Fruit fly (Drosophila melanogaster) whole organism, embryonic: Measurements from ENCODE around the gene CG11672.
A peak's percentile ranks its signal among the peaks of the same experiment; 100 is the strongest.

Source experiments
- Bteb2 ChIP-seq: fragments of 200-800 bp; sonication (Bioruptor generic); optimal IDR thresholded peaks from 2 replicates; lab custom pipeline; 2016; ENCODE audit warnings: missing biosample characterization, missing genetic modification characterization
- CG10462 ChIP-seq: fragments of 200-800 bp; sonication (Bioruptor generic); optimal IDR thresholded peaks from 2 replicates; lab custom pipeline; 2016; ENCODE audit warnings: missing biosample characterization, missing genetic modification characterization
- CG11085 ChIP-seq: fragments of 200-800 bp; sonication (Bioruptor generic); IDR thresholded peaks from 2 replicates; pipeline ENCODE4 v1.3.6; 2022; ENCODE audit warnings: missing biosample characterization, missing genetic modification characterization
- CG11456 ChIP-seq: fragments of 200-800 bp; sonication (Bioruptor generic); IDR thresholded peaks from 3 replicates; pipeline ENCODE4 v1.3.6; 2022; ENCODE audit warnings: missing biosample characterization, missing genetic modification characterization
- CG12299 ChIP-seq: fragments of 200-800 bp; sonication (Bioruptor generic); optimal IDR thresholded peaks from 2 replicates; lab custom pipeline; 2018; ENCODE audit warnings: missing biosample characterization, mild to moderate bottlenecking, missing genetic modification characterization
- CG1233 ChIP-seq: fragments of 200-800 bp; sonication (Bioruptor generic); optimal IDR thresholded peaks from 4 replicates; lab custom pipeline; 2018; ENCODE audit warnings: missing biosample characterization, mild to moderate bottlenecking, missing genetic modification characterization
- CG14014 ChIP-seq: fragments of 200-800 bp; sonication (Bioruptor generic); IDR thresholded peaks from 2 replicates; pipeline ENCODE4 v1.3.6; 2022; ENCODE audit warnings: missing biosample characterization, missing genetic modification characterization
- CG14050 ChIP-seq: fragments of 200-800 bp; sonication (Bioruptor generic); IDR thresholded peaks from 3 replicates; pipeline ENCODE4 v1.3.6; 2022; ENCODE audit warnings: missing biosample characterization, missing genetic modification characterization
- CG15601 ChIP-seq: fragments of 200-800 bp; sonication (Bioruptor generic); optimal IDR thresholded peaks from 3 replicates; lab custom pipeline; 2019; ENCODE audit warnings: missing biosample characterization, mild to moderate bottlenecking, missing genetic modification characterization, moderate library complexity
- CG15696 ChIP-seq: fragments of 200-800 bp; sonication (Bioruptor generic); optimal IDR thresholded peaks from 2 replicates; lab custom pipeline; 2019; ENCODE audit warnings: missing biosample characterization, mild to moderate bottlenecking, missing genetic modification characterization, moderate library complexity
- CG16815 ChIP-seq: fragments of 200-800 bp; sonication (Bioruptor generic); optimal IDR thresholded peaks from 3 replicates; lab custom pipeline; 2017; ENCODE audit warnings: missing biosample characterization, mild to moderate bottlenecking, missing genetic modification characterization
- CG17186 ChIP-seq: fragments of 200-800 bp; sonication (Bioruptor generic); optimal IDR thresholded peaks from 3 replicates; lab custom pipeline; 2017; ENCODE audit warnings: missing biosample characterization, missing genetic modification reagents, missing genetic modification characterization
- CG17612 ChIP-seq: fragments of 200-800 bp; sonication (Bioruptor generic); IDR thresholded peaks from 2 replicates; pipeline ENCODE4 v1.3.6; 2022; ENCODE audit warnings: missing biosample characterization, missing genetic modification characterization
- CG1792 ChIP-seq: fragments of 200-800 bp; sonication (Bioruptor generic); optimal IDR thresholded peaks from 2 replicates; lab custom pipeline; 2016; ENCODE audit warnings: missing biosample characterization, missing genetic modification characterization
- CG18262 ChIP-seq: fragments of 200-800 bp; optimal IDR thresholded peaks from 3 replicates; lab custom pipeline; 2019; ENCODE audit warnings: missing biosample characterization, mild to moderate bottlenecking, missing genetic modification characterization, moderate library complexity
- CG30020 ChIP-seq: fragments of 200-800 bp; optimal IDR thresholded peaks from 2 replicates; lab custom pipeline; 2019; ENCODE audit warnings: missing biosample characterization, mild to moderate bottlenecking, missing genetic modification characterization, moderate library complexity
- CG31365 ChIP-seq: fragments of 200-800 bp; sonication (Bioruptor generic); optimal IDR thresholded peaks from 2 replicates; lab custom pipeline; 2018; ENCODE audit warnings: missing biosample characterization, mild to moderate bottlenecking, missing genetic modification characterization
- CG31441 ChIP-seq: fragments of 200-800 bp; sonication (Bioruptor generic); IDR thresholded peaks from 2 replicates; pipeline ENCODE4 v1.3.6; 2022; ENCODE audit warnings: missing biosample characterization, missing genetic modification characterization
- CG32772 ChIP-seq: fragments of 200-800 bp; sonication (Bioruptor generic); IDR thresholded peaks from 2 replicates; pipeline ENCODE4 v1.3.6; 2022; ENCODE audit warnings: missing biosample characterization, missing genetic modification characterization
- CG34422 ChIP-seq: fragments of 200-800 bp; sonication (Bioruptor generic); IDR thresholded peaks from 3 replicates; pipeline ENCODE4 v1.3.6; 2022; ENCODE audit warnings: missing biosample characterization, missing genetic modification characterization
- CG4328 ChIP-seq: fragments of 200-800 bp; sonication (Bioruptor generic); optimal IDR thresholded peaks from 3 replicates; lab custom pipeline; 2017; ENCODE audit warnings: missing biosample characterization, missing genetic modification reagents, missing genetic modification characterization
- CG4404 ChIP-seq: fragments of 200-800 bp; sonication (Bioruptor generic); IDR thresholded peaks from 2 replicates; pipeline ENCODE4 v1.3.6; 2022; ENCODE audit warnings: missing biosample characterization, missing genetic modification characterization
- CG6654 ChIP-seq: fragments of 200-800 bp; sonication (Bioruptor generic); optimal IDR thresholded peaks from 2 replicates; lab custom pipeline; 2017; ENCODE audit warnings: missing biosample characterization, mild to moderate bottlenecking, missing genetic modification characterization
- CG6683 ChIP-seq: fragments of 200-800 bp; sonication (Bioruptor generic); optimal IDR thresholded peaks from 2 replicates; lab custom pipeline; 2017; ENCODE audit warnings: missing biosample characterization, mild to moderate bottlenecking, missing genetic modification characterization, missing genetic modification reagents
- CG7357 ChIP-seq: fragments of 200-800 bp; sonication (Bioruptor generic); IDR thresholded peaks from 3 replicates; pipeline ENCODE4 v1.3.6; 2022; ENCODE audit warnings: missing biosample characterization, missing genetic modification characterization
- CG7987 ChIP-seq: fragments of 200-800 bp; sonication (Bioruptor generic); optimal IDR thresholded peaks from 2 replicates; lab custom pipeline; 2018; ENCODE audit warnings: missing biosample characterization, mild to moderate bottlenecking, missing genetic modification characterization, moderate library complexity
- CG9437 ChIP-seq: fragments of 200-800 bp; sonication (Bioruptor generic); optimal IDR thresholded peaks from 2 replicates; lab custom pipeline; 2018; ENCODE audit warnings: missing biosample characterization, mild to moderate bottlenecking, missing genetic modification characterization
- CG9609 ChIP-seq: fragments of 200-800 bp; sonication (Bioruptor generic); optimal IDR thresholded peaks from 3 replicates; lab custom pipeline; 2016; ENCODE audit warnings: missing biosample characterization, missing genetic modification characterization
- Dll ChIP-seq: fragments of 200-800 bp; sonication (Bioruptor generic); IDR thresholded peaks from 4 replicates; pipeline ENCODE4 v1.3.6; 2022; ENCODE audit warnings: missing biosample characterization, missing genetic modification characterization; ENCODE audit not compliant: partially characterized antibody
- GATAe ChIP-seq: fragments of 200-800 bp; sonication (Bioruptor generic); conservative IDR thresholded peaks from 2 replicates; pipeline ENCODE4 v1.3.6; 2022; ENCODE audit warnings: missing biosample characterization, missing genetic modification characterization
- H2.0 ChIP-seq: fragments of 200-800 bp; sonication (Bioruptor generic); IDR thresholded peaks from 2 replicates; pipeline ENCODE4 v1.3.6; 2022; ENCODE audit warnings: missing biosample characterization, missing genetic modification characterization
- Hand ChIP-seq: fragments of 200-800 bp; sonication (Bioruptor generic); optimal IDR thresholded peaks from 2 replicates; lab custom pipeline; 2017; ENCODE audit warnings: mild to moderate bottlenecking, missing biosample characterization, missing genetic modification reagents, missing genetic modification characterization
- Hey ChIP-seq: fragments of 200-800 bp; sonication (Bioruptor generic); optimal IDR thresholded peaks from 3 replicates; lab custom pipeline; 2018; ENCODE audit warnings: missing biosample characterization, mild to moderate bottlenecking, missing genetic modification characterization
- Meics ChIP-seq: fragments of 200-800 bp; sonication (Bioruptor generic); optimal IDR thresholded peaks from 2 replicates; lab custom pipeline; 2017; ENCODE audit warnings: missing biosample characterization, mild to moderate bottlenecking, missing genetic modification characterization
- NC2α ChIP-seq: fragments of 200-800 bp; sonication (Bioruptor generic); optimal IDR thresholded peaks from 2 replicates; lab custom pipeline; 2016; ENCODE audit warnings: missing biosample characterization, missing genetic modification characterization
- chinmo ChIP-seq: fragments of 200-800 bp; sonication (Bioruptor generic); IDR thresholded peaks from 4 replicates; pipeline ENCODE4 v1.3.6; 2022; ENCODE audit warnings: missing biosample characterization, missing genetic modification characterization; ENCODE audit not compliant: partially characterized antibody
- esg ChIP-seq: fragments of 200-800 bp; sonication (Bioruptor generic); conservative IDR thresholded peaks from 2 replicates; pipeline ENCODE4 v1.3.6; 2022; ENCODE audit warnings: missing biosample characterization, missing genetic modification characterization
- eve ChIP-seq, 2 experiments: fragments of >200 bp; optimal IDR thresholded peaks; 2 replicates each; lab custom pipeline; 2017; ENCODE audit warnings: missing biosample characterization in 2 of 2, missing genetic modification characterization in 2 of 2
- gfzf ChIP-seq: fragments of 200-800 bp; sonication (Bioruptor generic); optimal IDR thresholded peaks from 2 replicates; lab custom pipeline; 2016; ENCODE audit warnings: missing biosample characterization, mild to moderate bottlenecking, missing genetic modification characterization, moderate library complexity
- grau ChIP-seq: fragments of 200-800 bp; optimal IDR thresholded peaks from 3 replicates; lab custom pipeline; 2019; ENCODE audit warnings: missing biosample characterization, mild to moderate bottlenecking, missing genetic modification characterization, moderate library complexity
- gt ChIP-seq: fragments of 200-800 bp; sonication (Bioruptor generic); IDR thresholded peaks from 2 replicates; pipeline ENCODE4 v1.3.6; 2022; ENCODE audit warnings: missing biosample characterization, missing genetic modification characterization
- jing ChIP-seq: fragments of 200-800 bp; sonication (Bioruptor generic); optimal IDR thresholded peaks from 2 replicates; lab custom pipeline; 2018; ENCODE audit warnings: missing biosample characterization, mild to moderate bottlenecking, missing genetic modification characterization
- kay ChIP-seq: fragments of 200-800 bp; sonication (Bioruptor generic); optimal IDR thresholded peaks from 2 replicates; lab custom pipeline; 2016; ENCODE audit warnings: missing biosample characterization, missing genetic modification characterization
- lola ChIP-seq, 3 experiments: fragments of >200 bp in 2 of 3; fragments of 200-800 bp in 1 of 3; sonication (Bioruptor generic) in 1 of 3; optimal IDR thresholded peaks; 2 replicates each; lab custom pipeline; 2017 to 2019; ENCODE audit warnings: missing biosample characterization in 3 of 3, missing genetic modification characterization in 3 of 3, mild to moderate bottlenecking in 1 of 3, moderate library complexity in 1 of 3
- luna ChIP-seq: fragments of 200-800 bp; sonication (Bioruptor generic); optimal IDR thresholded peaks from 2 replicates; lab custom pipeline; 2016; ENCODE audit warnings: missing biosample characterization, missing genetic modification characterization
- nmo ChIP-seq: fragments of 200-800 bp; sonication (Bioruptor generic); optimal IDR thresholded peaks from 2 replicates; lab custom pipeline; 2018; ENCODE audit warnings: missing biosample characterization, mild to moderate bottlenecking, missing genetic modification characterization, moderate library complexity
- pb ChIP-seq: fragments of 200-800 bp; sonication (Bioruptor generic); optimal IDR thresholded peaks from 3 replicates; lab custom pipeline; 2016; ENCODE audit warnings: missing biosample characterization, missing genetic modification characterization
- schlank ChIP-seq: fragments of 200-800 bp; sonication (Bioruptor generic); optimal IDR thresholded peaks from 2 replicates; lab custom pipeline; 2018; ENCODE audit warnings: missing biosample characterization, mild to moderate bottlenecking, missing genetic modification characterization
- trh ChIP-seq: fragments of 200-800 bp; sonication (Bioruptor generic); optimal IDR thresholded peaks from 2 replicates; lab custom pipeline; 2016; ENCODE audit warnings: missing biosample characterization, missing genetic modification characterization

Gene CG11672

DNA sequence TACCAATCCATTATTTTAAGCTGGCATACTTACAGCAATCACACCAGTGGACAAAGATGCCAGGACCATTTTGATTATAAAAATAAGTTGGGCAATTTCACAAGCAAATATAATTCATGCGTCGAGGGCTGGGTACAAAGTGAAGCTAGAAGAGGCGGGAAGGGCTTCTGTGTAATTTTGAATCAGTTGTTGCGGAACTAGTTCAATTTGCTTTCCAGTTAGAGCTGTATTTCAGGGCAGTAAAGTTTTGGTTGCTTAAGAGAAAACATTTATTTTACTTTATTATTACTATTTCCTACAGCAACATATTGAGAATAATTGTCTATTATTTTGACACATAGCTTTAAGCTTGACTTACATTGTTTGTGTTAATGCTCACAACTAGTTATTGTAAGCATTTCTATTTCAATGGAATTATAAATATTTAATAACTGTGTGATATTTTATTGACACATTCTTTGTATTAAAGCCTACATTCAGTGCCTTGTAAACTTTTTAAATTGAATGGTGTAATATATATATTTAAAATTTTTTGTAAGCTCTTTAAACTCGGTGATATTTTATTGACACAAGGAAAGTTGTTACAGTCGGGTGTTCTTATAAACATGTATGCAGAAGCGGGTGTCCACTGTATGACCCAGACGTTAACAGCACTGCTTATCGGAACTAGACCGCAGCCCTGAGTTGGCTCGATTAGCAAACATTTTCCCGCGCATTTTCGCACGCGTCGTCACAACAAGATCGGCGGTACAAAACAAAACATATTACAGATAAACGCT is 25.9 kb downstream of the CG11672 start, which contains the start of the genes RPA1 and Mcm2 (continued):
- TF ChIP-seq CG4328 (GFP tag; lab: Kevin White, UChicago) (peak; percentile 83), CG10462 (GFP tag; lab: Kevin White, UChicago) (peak; percentile 61), CG18262 (peak; percentile 84), CG9437 (GFP tag; lab: Kevin White, UChicago) (peak; percentile 77), CG6683 (peak; percentile 37), CG17612 (no peak), kay (GFP tag; lab: Kevin White, UChicago) (peak; percentile 47), chinmo (GFP tag; lab: Robert Waterston, UW) (no peak), CG7357 (GFP tag; lab: Robert Waterston, UW) (peak; percentile 66; the same call in 2 of the 3 replicates), schlank (tag; lab: Kevin White, UChicago) (peak; percentile 33), Hey (tag; lab: Kevin White, UChicago) (no peak), CG30020 (tag; lab: Kevin White, UChicago) (peak; percentile 70), grau (tag; lab: Kevin White, UChicago) (peak; percentile 98), CG32772 (peak; percentile 70), CG14050 (GFP tag; lab: Robert Waterston, UW) (peak; percentile 23; the same call in 1 of the 3 replicates), CG1792 (GFP tag; lab: Kevin White, UChicago) (peak; percentile 32), GATAe (GFP tag; lab: Robert Waterston, UW) (peak; percentile 33), CG4404 (GFP tag; lab: Robert Waterston, UW) (peak; percentile 65), Meics (GFP tag; lab: Kevin White, UChicago) (peak; percentile 74), Bteb2 (GFP tag; lab: Kevin White, UChicago) (no peak), jing (GFP tag; lab: Kevin White, UChicago) (no peak), CG31441 (GFP tag; lab: Robert Waterston, UW) (peak; percentile 88), luna (no peak), CG16815 (GFP tag; lab: Kevin White, UChicago) (peak; percentile 89), Hand (GFP tag; lab: Kevin White, UChicago) (no peak), CG7987 (GFP tag; lab: Kevin White, UChicago) (no peak), esg (GFP tag; lab: Robert Waterston, UW) (peak; percentile 82), CG15601 (tag; lab: Kevin White, UChicago) (peak; percentile 47), lola (GFP tag; optimal IDR thresholded peaks at IDR 0.05; lab: Kevin White, UChicago) (peak in 1 of 3 experiments; percentile 79), trh (GFP tag; lab: Kevin White, UChicago) (peak; percentile 49), CG15696 (tag; lab: Kevin White, UChicago) (peak; percentile 72), nmo (peak; percentile 87), gfzf (GFP tag; lab: Kevin White, UChicago) (no peak), CG34422 (GFP tag; lab: Robert Waterston, UW) (peak; percentile 88), pb (no peak), CG17186 (GFP tag; lab: Kevin White, UChicago) (peak; percentile 10), eve (GFP tag; optimal IDR thresholded peaks at IDR 0.05; lab: Kevin White, UChicago) (no peak), CG31365 (peak; percentile 86), NC2α (GFP tag; lab: Kevin White, UChicago) (no peak), CG14014 (peak; percentile 76), CG6654 (GFP tag; lab: Kevin White, UChicago) (peak; percentile 40), CG11085 (GFP tag; lab: Robert Waterston, UW) (peak; percentile 73), CG11456 (GFP tag; lab: Robert Waterston, UW) (peak; percentile 91), H2.0 (GFP tag; lab: Robert Waterston, UW) (peak; percentile 59), gt (GFP tag; lab: Robert Waterston, UW) (no peak), CG12299 (tag; lab: Kevin White, UChicago) (peak; percentile 30), CG1233 (peak; percentile 73), CG9609 (GFP tag; lab: Kevin White, UChicago) (peak; percentile 67), Dll (no peak)
